Fruit fly (Drosophila melanogaster): ENCODE data around the gene CG17380.

The CG17380 gene

dm6 chr3R:23401519-23401918 lies 2.0 kb downstream of the CG17380 start:
- TF ChIP-seq Pif1B (GFP tag; optimal IDR thresholded peaks at IDR 0.05) (peak; percentile 13), CG12605 (GFP tag; IDR thresholded peaks at IDR 0.05) (no peak)

dm6 chr3R:23399679-23400078 lies 3.8 kb downstream of the CG17380 start:
- no peak for TF ChIP-seq CG17806 (tag; optimal IDR thresholded peaks at IDR 0.05)
- no peak for TF ChIP-seq CG8159 (tag; optimal IDR thresholded peaks at IDR 0.05)
- TF ChIP-seq CG15710 (tag; optimal IDR thresholded peaks at IDR 0.05) = no peak
- no peak for TF ChIP-seq CG34367 (tag; optimal IDR thresholded peaks at IDR 0.05)
- TF ChIP-seq CG4496 (GFP tag; IDR thresholded peaks at IDR 0.05) = 0 out of 3 replicates have a peak, but pooled peaks have one; percentile 13
- no peak for TF ChIP-seq rn (GFP tag; IDR thresholded peaks at IDR 0.05)
- TF ChIP-seq Ets98B (GFP tag; IDR thresholded peaks at IDR 0.05) = peak; percentile 53
- peak; percentile 36; the same call in 1 of the 2 replicates for TF ChIP-seq CG32121 (GFP tag; IDR thresholded peaks at IDR 0.05)
- no peak for TF ChIP-seq CG9948 (tag; optimal IDR thresholded peaks at IDR 0.05)
- TF ChIP-seq fd96Ca (GFP tag; IDR thresholded peaks at IDR 0.05) = no peak
- no peak for TF ChIP-seq Snoo (tag; optimal IDR thresholded peaks at IDR 0.05)
- peak; percentile 3 for TF ChIP-seq CG8301 (tag; optimal IDR thresholded peaks at IDR 0.05)
- no peak for TF ChIP-seq CG12605 (GFP tag; IDR thresholded peaks at IDR 0.05)
- TF ChIP-seq D1 (tag; optimal IDR thresholded peaks at IDR 0.05) = no peak
- no peak for TF ChIP-seq EcR (GFP tag; optimal IDR thresholded peaks at IDR 0.05)
- TF ChIP-seq CG14655 (GFP tag; optimal IDR thresholded peaks at IDR 0.05) = peak; percentile 7

dm6 chr3R:23398979-23399378 lies 4.5 kb downstream of the CG17380 start:
- TF ChIP-seq rn (GFP tag; IDR thresholded peaks at IDR 0.05) = 0 out of 2 replicates have a peak, but pooled peaks have one; percentile 19
- no peak for TF ChIP-seq CG34367 (tag; optimal IDR thresholded peaks at IDR 0.05)
- no peak for TF ChIP-seq CG9948 (tag; optimal IDR thresholded peaks at IDR 0.05)
- peak; percentile 72 for TF ChIP-seq CG32121 (GFP tag; IDR thresholded peaks at IDR 0.05)
- no peak for TF ChIP-seq CG8159 (tag; optimal IDR thresholded peaks at IDR 0.05)
- TF ChIP-seq fd96Ca (GFP tag; IDR thresholded peaks at IDR 0.05) = peak; percentile 77
- TF ChIP-seq CG13204 (GFP tag; optimal IDR thresholded peaks at IDR 0.05) = no peak
- no peak for TF ChIP-seq D1 (tag; optimal IDR thresholded peaks at IDR 0.05)
- TF ChIP-seq CG12605 (GFP tag; IDR thresholded peaks at IDR 0.05) = peak; percentile 24; the same call in 1 of the 2 replicates
- TF ChIP-seq Ets98B (GFP tag; IDR thresholded peaks at IDR 0.05) = peak; percentile 35; the same call in 1 of the 2 replicates
- TF ChIP-seq EcR (GFP tag; optimal IDR thresholded peaks at IDR 0.05) = no peak
- no peak for TF ChIP-seq Snoo (tag; optimal IDR thresholded peaks at IDR 0.05)
- TF ChIP-seq CG10348 (GFP tag; IDR thresholded peaks at IDR 0.05) = peak; percentile 37; the same call in 1 of the 2 replicates
- TF ChIP-seq CG17806 (tag; optimal IDR thresholded peaks at IDR 0.05) = no peak
- TF ChIP-seq Pif1A (GFP tag; optimal IDR thresholded peaks at IDR 0.05) = no peak
- TF ChIP-seq Pif1B (GFP tag; optimal IDR thresholded peaks at IDR 0.05) = no peak
- TF ChIP-seq CG8301 (tag; optimal IDR thresholded peaks at IDR 0.05) = no peak
- no peak for TF ChIP-seq CG14655 (GFP tag; optimal IDR thresholded peaks at IDR 0.05)
- no peak for TF ChIP-seq gl (tag; optimal IDR thresholded peaks at IDR 0.05)
- no peak for TF ChIP-seq CG15710 (tag; optimal IDR thresholded peaks at IDR 0.05)
- peak; percentile 72; the same call in 2 of the 3 replicates for TF ChIP-seq CG4496 (GFP tag; IDR thresholded peaks at IDR 0.05)

- TF ChIP-seq EcR (GFP tag; optimal IDR thresholded peaks at IDR 0.05) (no peak), fd96Ca (GFP tag; IDR thresholded peaks at IDR 0.05) (0 out of 3 replicates have a peak, but pooled peaks have one; percentile 9), CG32121 (GFP tag; IDR thresholded peaks at IDR 0.05) (peak; percentile 51; the same call in 1 of the 2 replicates), Ets98B (GFP tag; IDR thresholded peaks at IDR 0.05) (peak; percentile 44), CG9948 (tag; optimal IDR thresholded peaks at IDR 0.05) (peak; percentile 8), CG8301 (tag; optimal IDR thresholded peaks at IDR 0.05) (peak; percentile 32), CG13204 (GFP tag; optimal IDR thresholded peaks at IDR 0.05) (no peak), CG14655 (GFP tag; optimal IDR thresholded peaks at IDR 0.05) (peak; percentile 63), CG4496 (GFP tag; IDR thresholded peaks at IDR 0.05) (peak; percentile 51; the same call in 1 of the 3 replicates), CG12605 (GFP tag; IDR thresholded peaks at IDR 0.05) (0 out of 2 replicates have a peak, but pooled peaks have one; percentile 18), CG8159 (tag; optimal IDR thresholded peaks at IDR 0.05) (no peak), CG17806 (tag; optimal IDR thresholded peaks at IDR 0.05) (peak; percentile 13)
Observed at dm6 chr3R:23396548-23397294, 6.8 kb downstream of the CG17380 start.

- TF ChIP-seq D1 (tag; optimal IDR thresholded peaks at IDR 0.05) (no peak), fd96Ca (GFP tag; IDR thresholded peaks at IDR 0.05) (0 out of 3 replicates have a peak, but pooled peaks have one; percentile 28), CG32121 (GFP tag; IDR thresholded peaks at IDR 0.05) (peak; percentile 69), CG14655 (GFP tag; optimal IDR thresholded peaks at IDR 0.05) (peak; percentile 76), Pif1B (GFP tag; optimal IDR thresholded peaks at IDR 0.05) (no peak), rn (GFP tag; IDR thresholded peaks at IDR 0.05) (peak; percentile 44; the same call in 1 of the 2 replicates), gl (tag; optimal IDR thresholded peaks at IDR 0.05) (no peak), CG13204 (GFP tag; optimal IDR thresholded peaks at IDR 0.05) (no peak), CG34367 (tag; optimal IDR thresholded peaks at IDR 0.05) (no peak), CG15710 (tag; optimal IDR thresholded peaks at IDR 0.05) (no peak), CG10348 (GFP tag; IDR thresholded peaks at IDR 0.05) (no peak), CG9948 (tag; optimal IDR thresholded peaks at IDR 0.05) (peak; percentile 11), CG12605 (GFP tag; IDR thresholded peaks at IDR 0.05) (peak; percentile 64), Pif1A (GFP tag; optimal IDR thresholded peaks at IDR 0.05) (peak; percentile 51), CG8301 (tag; optimal IDR thresholded peaks at IDR 0.05) (peak; percentile 71), Ets98B (GFP tag; IDR thresholded peaks at IDR 0.05) (peak; percentile 71), CG4496 (GFP tag; IDR thresholded peaks at IDR 0.05) (peak; percentile 67), Snoo (tag; optimal IDR thresholded peaks at IDR 0.05) (no peak)
Observed at dm6 chr3R:23395720-23396119, 7.8 kb downstream of the CG17380 start.

All from whole organism, pupa.